Worm (Caenorhabditis elegans) whole organism, L4 larva: ENCODE measurements around the gene srz-64.
A peak's percentile ranks its signal among the peaks of the same experiment; 100 is the strongest.

Source experiments
- R02D3.7 ChIP-seq: fragments of 150-350 bp; sonication (generic microtip); optimal IDR thresholded peaks from 3 replicates; lab custom pipeline; 2014; ENCODE audit warnings: missing biosample characterization, missing genetic modification characterization
- T26A8.4 ChIP-seq: fragments of 200-800 bp; sonication (Bioruptor generic); IDR thresholded peaks from 2 replicates; pipeline ENCODE4 v1.3.6; 2022; ENCODE audit warnings: missing genetic modification characterization, missing compliant biosample characterization
- Y105C5A.15 ChIP-seq: fragments of 200-800 bp; sonication (Bioruptor generic); IDR thresholded peaks from 2 replicates; pipeline ENCODE4 v1.3.6; 2022; ENCODE audit warnings: missing genetic modification characterization, missing compliant biosample characterization
- Y5F2A.4 ChIP-seq: fragments of 200-800 bp; sonication (Bioruptor generic); optimal IDR thresholded peaks from 2 replicates; lab custom pipeline; 2018; ENCODE audit warnings: mild to moderate bottlenecking, missing genetic modification characterization, missing compliant biosample characterization
- ZK546.5 ChIP-seq, 2 experiments: sonication (generic microtip); optimal IDR thresholded peaks; 2 replicates each; lab custom pipeline; 2017; ENCODE audit warnings: missing biosample characterization in 2 of 2, missing genetic modification characterization in 2 of 2
- ceh-28 ChIP-seq: fragments of 150-350 bp; optimal IDR thresholded peaks from 2 replicates; lab custom pipeline; 2014; ENCODE audit warnings: missing biosample characterization, missing genetic modification reagents, missing genetic modification characterization
- ceh-44 ChIP-seq: fragments of 200-800 bp; sonication (Bioruptor generic); IDR thresholded peaks from 2 replicates; pipeline ENCODE4 v1.3.6; 2022; ENCODE audit warnings: missing genetic modification reagents, missing genetic modification characterization, missing compliant biosample characterization
- ceh-62 ChIP-seq: sonication (generic microtip); optimal IDR thresholded peaks from 2 replicates; lab custom pipeline; 2017; ENCODE audit warnings: missing biosample characterization, missing genetic modification characterization
- ceh-82 ChIP-seq: sonication (generic microtip); optimal IDR thresholded peaks from 2 replicates; lab custom pipeline; 2017; ENCODE audit warnings: missing biosample characterization, missing genetic modification characterization
- ces-1 ChIP-seq: fragments of 150-350 bp; sonication (generic microtip); optimal IDR thresholded peaks from 4 replicates; lab custom pipeline; 2014; ENCODE audit warnings: missing biosample characterization, missing genetic modification reagents, missing genetic modification characterization
- daf-12 ChIP-seq: fragments of 150-350 bp; optimal IDR thresholded peaks from 2 replicates; lab custom pipeline; 2014; ENCODE audit warnings: missing biosample characterization, missing genetic modification reagents, missing genetic modification characterization
- daf-8 ChIP-seq: fragments of 200-800 bp; sonication (Bioruptor generic); IDR thresholded peaks from 2 replicates; pipeline ENCODE4 v1.3.6; 2022; ENCODE audit warnings: missing genetic modification characterization, missing compliant biosample characterization
- dmd-6 ChIP-seq: fragments of 200-800 bp; sonication (Bioruptor generic); IDR thresholded peaks from 2 replicates; pipeline ENCODE4 v1.3.6; 2022; ENCODE audit warnings: missing genetic modification reagents, missing genetic modification characterization, missing compliant biosample characterization
- dmd-8 ChIP-seq: fragments of 200-800 bp; sonication (Bioruptor generic); IDR thresholded peaks from 2 replicates; pipeline ENCODE4 v1.3.6; 2022; ENCODE audit warnings: missing genetic modification characterization, missing compliant biosample characterization
- dpl-1 ChIP-seq: fragments of 150-350 bp; optimal IDR thresholded peaks from 2 replicates; lab custom pipeline; 2014; ENCODE audit warnings: missing biosample characterization, missing genetic modification reagents, missing genetic modification characterization
- egl-27 ChIP-seq: sonication (generic microtip); optimal IDR thresholded peaks from 3 replicates; lab custom pipeline; 2017; ENCODE audit warnings: missing biosample characterization, missing genetic modification reagents, missing genetic modification characterization
- fkh-10 ChIP-seq: fragments of 150-350 bp; optimal IDR thresholded peaks from 2 replicates; lab custom pipeline; 2014; ENCODE audit warnings: missing biosample characterization, missing genetic modification reagents, missing genetic modification characterization
- hmg-1.1 ChIP-seq: fragments of 200-800 bp; sonication (Bioruptor generic); IDR thresholded peaks from 2 replicates; pipeline ENCODE4 v1.3.6; 2022; ENCODE audit warnings: missing genetic modification reagents, missing genetic modification characterization, missing compliant biosample characterization
- lin-13 ChIP-seq: fragments of 150-350 bp; optimal IDR thresholded peaks from 2 replicates; lab custom pipeline; 2014; ENCODE audit warnings: missing biosample characterization, missing genetic modification reagents, missing genetic modification characterization
- lin-15B ChIP-seq: fragments of 150-350 bp; sonication (generic microtip); optimal IDR thresholded peaks from 3 replicates; lab custom pipeline; 2014; ENCODE audit warnings: missing biosample characterization, missing genetic modification characterization
- lin-29 ChIP-seq: fragments of 200-800 bp; sonication (Bioruptor generic); IDR thresholded peaks from 2 replicates; pipeline ENCODE4 v1.3.6; 2022; ENCODE audit warnings: missing genetic modification reagents, missing genetic modification characterization, missing compliant biosample characterization
- lir-3 ChIP-seq: sonication (generic microtip); optimal IDR thresholded peaks from 2 replicates; lab custom pipeline; 2016; ENCODE audit warnings: mild to moderate bottlenecking, missing genetic modification characterization, missing compliant biosample characterization
- lsy-2 ChIP-seq, 2 experiments: fragments of 150-350 bp in 1 of 2; sonication (generic microtip) in 1 of 2; optimal IDR thresholded peaks; 2 replicates each; lab custom pipeline; 2014 to 2017; ENCODE audit warnings: missing biosample characterization in 2 of 2, missing genetic modification characterization in 2 of 2
- madf-9 ChIP-seq: fragments of 200-800 bp; sonication (Bioruptor generic); conservative IDR thresholded peaks from 2 replicates; pipeline ENCODE4 v1.3.6; 2022; ENCODE audit warnings: missing genetic modification reagents, missing genetic modification characterization, missing compliant biosample characterization
- mdt-29 ChIP-seq: fragments of 200-800 bp; sonication (Bioruptor generic); IDR thresholded peaks from 2 replicates; pipeline ENCODE4 v1.3.6; 2022; ENCODE audit warnings: missing genetic modification reagents, missing genetic modification characterization, missing compliant biosample characterization
- nhr-10 ChIP-seq: fragments of 150-350 bp; optimal IDR thresholded peaks from 2 replicates; lab custom pipeline; 2014; ENCODE audit warnings: missing biosample characterization, missing genetic modification characterization
- nhr-102 ChIP-seq: sonication (generic microtip); optimal IDR thresholded peaks from 2 replicates; lab custom pipeline; 2016; ENCODE audit warnings: mild to moderate bottlenecking, missing genetic modification characterization, moderate library complexity, missing compliant biosample characterization
- nhr-11 ChIP-seq: fragments of 150-350 bp; optimal IDR thresholded peaks from 2 replicates; lab custom pipeline; 2014; ENCODE audit warnings: missing biosample characterization, missing genetic modification characterization
- nhr-25 ChIP-seq: sonication (generic microtip); optimal IDR thresholded peaks from 2 replicates; lab custom pipeline; 2017; ENCODE audit warnings: missing genetic modification characterization, mild to moderate bottlenecking, missing compliant biosample characterization, antibody characterized with exemption, moderate library complexity, borderline replicate concordance; ENCODE audit not compliant: insufficient read depth
- nhr-42 ChIP-seq: fragments of 200-800 bp; sonication (Bioruptor generic); IDR thresholded peaks from 2 replicates; pipeline ENCODE4 v1.3.6; 2022; ENCODE audit warnings: missing genetic modification characterization, missing compliant biosample characterization
- nhr-48 ChIP-seq: sonication (generic microtip); optimal IDR thresholded peaks from 2 replicates; lab custom pipeline; 2016; ENCODE audit warnings: mild to moderate bottlenecking, missing genetic modification characterization, missing compliant biosample characterization
- nhr-6 ChIP-seq: fragments of 150-350 bp; optimal IDR thresholded peaks from 2 replicates; lab custom pipeline; 2014; ENCODE audit warnings: missing biosample characterization, missing genetic modification characterization
- pha-4 ChIP-seq, 2 experiments: fragments of 150-350 bp in 1 of 2; fragments of 200-800 bp in 1 of 2; sonication (Bioruptor generic) in 1 of 2; IDR thresholded peaks in 1 of 2; optimal IDR thresholded peaks in 1 of 2; 2 replicates each; pipeline versions ENCODE4 v1.3.6 to Lab custom; 2014 to 2022; ENCODE audit warnings: missing genetic modification characterization in 2 of 2, missing genetic modification reagents in 2 of 2, missing biosample characterization in 1 of 2, missing compliant biosample characterization in 1 of 2
- pqm-1 ChIP-seq: sonication (generic microtip); optimal IDR thresholded peaks from 2 replicates; lab custom pipeline; 2017; ENCODE audit warnings: missing biosample characterization, missing genetic modification characterization
- saeg-2 ChIP-seq: fragments of 200-800 bp; sonication (Bioruptor generic); IDR thresholded peaks from 2 replicates; pipeline ENCODE4 v1.3.6; 2022; ENCODE audit warnings: missing genetic modification reagents, missing genetic modification characterization, missing compliant biosample characterization
- sdz-12 ChIP-seq: fragments of 200-800 bp; sonication (Bioruptor generic); optimal IDR thresholded peaks from 2 replicates; lab custom pipeline; 2018; ENCODE audit warnings: mild to moderate bottlenecking, missing genetic modification characterization, missing compliant biosample characterization
- spr-1 ChIP-seq: sonication (generic microtip); optimal IDR thresholded peaks from 2 replicates; lab custom pipeline; 2016; ENCODE audit warnings: mild to moderate bottlenecking, missing genetic modification characterization, missing compliant biosample characterization
- tag-97 ChIP-seq: fragments of 200-800 bp; sonication (Bioruptor generic); IDR thresholded peaks from 2 replicates; pipeline ENCODE4 v1.3.6; 2022; ENCODE audit warnings: missing genetic modification characterization, missing compliant biosample characterization
- tra-1 ChIP-seq: fragments of 200-800 bp; sonication (Bioruptor generic); IDR thresholded peaks from 2 replicates; pipeline ENCODE4 v1.3.6; 2022; ENCODE audit warnings: missing genetic modification reagents, missing genetic modification characterization, missing compliant biosample characterization
- unc-62 ChIP-seq, 3 experiments: fragments of 150-350 bp in 1 of 3; sonication (generic microtip); optimal IDR thresholded peaks in 2 of 3; peaks in 1 of 3; 1 replicate in 1 of 3; 2 replicates in 2 of 3; lab custom pipeline; 2014 to 2017; ENCODE audit warnings: missing biosample characterization in 3 of 3, missing genetic modification characterization in 3 of 3, missing genetic modification reagents in 3 of 3, missing genotype in 1 of 3
- vab-7 ChIP-seq: fragments of 200-800 bp; sonication (Bioruptor generic); IDR thresholded peaks from 2 replicates; pipeline ENCODE4 v1.3.6; 2022; ENCODE audit warnings: missing genetic modification reagents, missing genetic modification characterization, missing compliant biosample characterization
- zag-1 ChIP-seq: fragments of 150-350 bp; optimal IDR thresholded peaks from 2 replicates; lab custom pipeline; 2014; ENCODE audit warnings: missing biosample characterization, missing genetic modification characterization
- zfp-2 ChIP-seq: sonication (generic microtip); optimal IDR thresholded peaks from 2 replicates; lab custom pipeline; 2016; ENCODE audit warnings: mild to moderate bottlenecking, missing genetic modification characterization, missing compliant biosample characterization
- ztf-11 ChIP-seq: fragments of 150-350 bp; optimal IDR thresholded peaks from 2 replicates; lab custom pipeline; 2014; ENCODE audit warnings: missing biosample characterization, missing genetic modification characterization
- ztf-7 ChIP-seq: fragments of 150-350 bp; optimal IDR thresholded peaks from 2 replicates; lab custom pipeline; 2014; ENCODE audit warnings: missing biosample characterization, missing genetic modification characterization

The srz-64 gene

ce11 chrII:1325604-1326003, 32.5 kb upstream of the srz-64 start:
- no peak for TF ChIP-seq dmd-8
- TF ChIP-seq lin-29: no peak
- no peak for TF ChIP-seq ceh-82
- no peak for TF ChIP-seq Y105C5A.15 (GFP tag; lab: Robert Waterston, UW)
- TF ChIP-seq spr-1 (tag; lab: Kevin White, UChicago): no peak
- no peak for TF ChIP-seq nhr-10 (tag; lab: Kevin White, UChicago)
- TF ChIP-seq ceh-44 (GFP tag; lab: Robert Waterston, UW): no peak
- no peak for TF ChIP-seq T26A8.4 (GFP tag; lab: Robert Waterston, UW)
- no peak for TF ChIP-seq tag-97 (GFP tag; lab: Robert Waterston, UW)
- no peak for TF ChIP-seq ceh-28 (tag; lab: Kevin White, UChicago)
- TF ChIP-seq tra-1 (GFP tag; lab: Robert Waterston, UW): no peak
- no peak for TF ChIP-seq nhr-48 (tag; lab: Kevin White, UChicago)
- no peak for TF ChIP-seq lin-13 (GFP tag; lab: Kevin White, UChicago)
- TF ChIP-seq hmg-1.1 (GFP tag; lab: Robert Waterston, UW): no peak

ce11 chrII:1324017-1324416, 31.0 kb upstream of the srz-64 start:
- no peak for TF ChIP-seq ztf-7 (tag; lab: Kevin White, UChicago)
- TF ChIP-seq ces-1 (GFP tag; lab: Kevin White, UChicago): peak; percentile 9

ce11 chrII:1323190-1323651, 30.2 kb upstream of the srz-64 start:
- TF ChIP-seq R02D3.7 (tag; lab: Kevin White, UChicago) (no peak), ceh-62 (no peak), lin-15B (tag; lab: Kevin White, UChicago) (no peak), mdt-29 (GFP tag; lab: Robert Waterston, UW) (no peak), vab-7 (GFP tag; lab: Robert Waterston, UW) (no peak), egl-27 (tag; lab: Kevin White, UChicago) (no peak), pqm-1 (no peak), spr-1 (tag; lab: Kevin White, UChicago) (no peak), tag-97 (GFP tag; lab: Robert Waterston, UW) (no peak), saeg-2 (GFP tag; lab: Robert Waterston, UW) (no peak), lsy-2 (tag; optimal IDR thresholded peaks at IDR 0.05; lab: Kevin White, UChicago) (peak in 1 of 2 experiments; percentile 58), lin-13 (GFP tag; lab: Kevin White, UChicago) (no peak), fkh-10 (no peak), dmd-8 (no peak), hmg-1.1 (GFP tag; lab: Robert Waterston, UW) (peak; percentile 66), zfp-2 (no peak), sdz-12 (no peak), nhr-11 (no peak), nhr-42 (GFP tag; lab: Robert Waterston, UW) (no peak), pha-4 (GFP tag; IDR thresholded peaks at IDR 0.05; lab: Robert Waterston, UW) (peak; percentile 20; the same call in 1 of the 2 replicates), pha-4 (tag; optimal IDR thresholded peaks at IDR 0.05; lab: Kevin White, UChicago) (no peak), tra-1 (GFP tag; lab: Robert Waterston, UW) (no peak), daf-12 (tag; lab: Kevin White, UChicago) (no peak), zag-1 (tag; lab: Kevin White, UChicago) (no peak), daf-8 (no peak), dpl-1 (GFP tag; lab: Kevin White, UChicago) (peak; percentile 26), Y5F2A.4 (GFP tag; lab: Kevin White, UChicago) (no peak), lir-3 (no peak), unc-62 (GFP tag; optimal IDR thresholded peaks at IDR 0.05 in 1 of 2; lab: Kevin White, UChicago) (peak in 1 of 2 experiments; percentile 62), unc-62 (tag; optimal IDR thresholded peaks at IDR 0.05; lab: Kevin White, UChicago) (no peak), ceh-44 (GFP tag; lab: Robert Waterston, UW) (no peak), ceh-82 (no peak), nhr-48 (tag; lab: Kevin White, UChicago) (no peak), madf-9 (GFP tag; lab: Robert Waterston, UW) (no peak), ZK546.5 (tag; optimal IDR thresholded peaks at IDR 0.05; lab: Kevin White, UChicago) (peak in 1 of 2 experiments; percentile 29), nhr-102 (tag; lab: Kevin White, UChicago) (peak; percentile 32), ztf-11 (tag; lab: Kevin White, UChicago) (no peak), nhr-25 (no peak), nhr-6 (tag; lab: Kevin White, UChicago) (no peak), ces-1 (GFP tag; lab: Kevin White, UChicago) (peak; percentile 77), dmd-6 (GFP tag; lab: Robert Waterston, UW) (0 out of 2 replicates have a peak, but pooled peaks have one; percentile 15)
